Fruit fly (Drosophila melanogaster) whole organism, embryonic: ENCODE data around the gene fd96Ca.

ENCODE experiments used
- CG10274 ChIP-seq: fragments of 200-800 bp; sonication (Bioruptor generic); optimal IDR thresholded peaks from 3 replicates; lab custom pipeline; 2017; ENCODE audit warnings: missing biosample characterization, mild to moderate bottlenecking, missing genetic modification characterization
- CG10321 ChIP-seq: fragments of 200-800 bp; sonication (Bioruptor generic); IDR thresholded peaks from 2 replicates; pipeline ENCODE4 v1.3.6; 2022; ENCODE audit warnings: missing biosample characterization, missing genetic modification characterization
- CG11456 ChIP-seq: fragments of 200-800 bp; sonication (Bioruptor generic); IDR thresholded peaks from 3 replicates; pipeline ENCODE4 v1.3.6; 2022; ENCODE audit warnings: missing biosample characterization, missing genetic modification characterization
- CG13624 ChIP-seq: fragments of 200-800 bp; sonication (Bioruptor generic); optimal IDR thresholded peaks from 2 replicates; lab custom pipeline; 2016; ENCODE audit warnings: missing biosample characterization, missing genetic modification characterization
- CG13775 ChIP-seq: fragments of 200-800 bp; sonication (Bioruptor generic); optimal IDR thresholded peaks from 3 replicates; lab custom pipeline; 2017; ENCODE audit warnings: missing biosample characterization, mild to moderate bottlenecking, missing genetic modification characterization
- CG15011 ChIP-seq: fragments of 200-800 bp; sonication (Bioruptor generic); optimal IDR thresholded peaks from 3 replicates; lab custom pipeline; 2018; ENCODE audit warnings: missing biosample characterization, mild to moderate bottlenecking, missing genetic modification characterization
- CG1529 ChIP-seq: fragments of 200-800 bp; sonication (Bioruptor generic); optimal IDR thresholded peaks from 3 replicates; lab custom pipeline; 2018; ENCODE audit warnings: missing biosample characterization, missing genetic modification characterization
- CG17359 ChIP-seq: fragments of 200-800 bp; sonication (Bioruptor generic); optimal IDR thresholded peaks from 3 replicates; lab custom pipeline; 2018; ENCODE audit warnings: missing biosample characterization, mild to moderate bottlenecking, missing genetic modification characterization, moderate library complexity
- CG17385 ChIP-seq: fragments of 200-800 bp; sonication (Bioruptor generic); optimal IDR thresholded peaks from 3 replicates; lab custom pipeline; 2018; ENCODE audit warnings: missing biosample characterization, mild to moderate bottlenecking, missing genetic modification characterization
- CG18011 ChIP-seq: fragments of 200-800 bp; sonication (Bioruptor generic); optimal IDR thresholded peaks from 2 replicates; lab custom pipeline; 2017; ENCODE audit warnings: missing biosample characterization, missing genetic modification characterization, mild to moderate bottlenecking, moderate library complexity, missing genotype
- CG18599 ChIP-seq: fragments of 200-800 bp; sonication (Bioruptor generic); optimal IDR thresholded peaks from 3 replicates; lab custom pipeline; 2017; ENCODE audit warnings: missing biosample characterization, missing genetic modification characterization, mild to moderate bottlenecking, moderate library complexity, missing genetic modification reagents
- CG2120 ChIP-seq: fragments of 200-800 bp; sonication (Bioruptor generic); optimal IDR thresholded peaks from 3 replicates; lab custom pipeline; 2016; ENCODE audit warnings: missing biosample characterization, missing genetic modification characterization
- CG3065 ChIP-seq: fragments of 200-800 bp; sonication (Bioruptor generic); optimal IDR thresholded peaks from 2 replicates; lab custom pipeline; 2016; ENCODE audit warnings: missing biosample characterization, missing genetic modification characterization
- CG3847 ChIP-seq: fragments of 200-800 bp; sonication (Bioruptor generic); IDR thresholded peaks from 2 replicates; pipeline ENCODE4 v1.3.6; 2022; ENCODE audit warnings: missing biosample characterization, missing genetic modification characterization
- CG4282 ChIP-seq: fragments of 200-800 bp; sonication (Bioruptor generic); optimal IDR thresholded peaks from 2 replicates; lab custom pipeline; 2016; ENCODE audit warnings: missing biosample characterization, missing genetic modification characterization
- CG4424 ChIP-seq: fragments of 200-800 bp; sonication (Bioruptor generic); optimal IDR thresholded peaks from 3 replicates; lab custom pipeline; 2016; ENCODE audit warnings: missing biosample characterization, missing genetic modification characterization
- CG6254 ChIP-seq: fragments of 200-800 bp; sonication (Bioruptor generic); optimal IDR thresholded peaks from 3 replicates; lab custom pipeline; 2017; ENCODE audit warnings: mild to moderate bottlenecking, missing biosample characterization, missing genetic modification reagents, missing genetic modification characterization
- CG6791 ChIP-seq: fragments of 200-800 bp; sonication (Bioruptor generic); IDR thresholded peaks from 3 replicates; pipeline ENCODE4 v1.3.6; 2022; ENCODE audit warnings: missing biosample characterization, missing genetic modification characterization; ENCODE audit not compliant: partially characterized antibody
- CG7963 ChIP-seq: fragments of 200-800 bp; sonication (Bioruptor generic); IDR thresholded peaks from 3 replicates; pipeline ENCODE4 v1.3.6; 2022; ENCODE audit warnings: missing biosample characterization, missing genetic modification characterization; ENCODE audit not compliant: partially characterized antibody
- CG8478 ChIP-seq: fragments of >200 bp; optimal IDR thresholded peaks from 2 replicates; lab custom pipeline; 2018
- CG9876 ChIP-seq: fragments of 200-800 bp; sonication (Bioruptor generic); optimal IDR thresholded peaks from 2 replicates; lab custom pipeline; 2016; ENCODE audit warnings: missing biosample characterization, missing genetic modification characterization
- H15 ChIP-seq: fragments of 200-800 bp; sonication (Bioruptor generic); IDR thresholded peaks from 3 replicates; pipeline ENCODE4 v1.3.6; 2022; ENCODE audit warnings: missing biosample characterization, missing genetic modification characterization
- HHEX ChIP-seq: fragments of 200-800 bp; sonication (Bioruptor generic); optimal IDR thresholded peaks from 3 replicates; lab custom pipeline; 2017; ENCODE audit warnings: missing biosample characterization, mild to moderate bottlenecking, missing genetic modification characterization, missing genetic modification reagents
- MTF-1 ChIP-seq: fragments of 200-800 bp; sonication (Bioruptor generic); optimal IDR thresholded peaks from 2 replicates; lab custom pipeline; 2018; ENCODE audit warnings: missing biosample characterization, mild to moderate bottlenecking, missing genetic modification characterization, borderline replicate concordance
- NFAT ChIP-seq: fragments of 200-800 bp; sonication (Bioruptor generic); IDR thresholded peaks from 2 replicates; pipeline ENCODE4 v1.3.6; 2022; ENCODE audit warnings: missing biosample characterization, missing genetic modification characterization
- PHDP ChIP-seq: fragments of 200-800 bp; sonication (Bioruptor generic); optimal IDR thresholded peaks from 3 replicates; lab custom pipeline; 2018; ENCODE audit warnings: missing biosample characterization, mild to moderate bottlenecking, missing genetic modification characterization, moderate library complexity
- Side ChIP-seq: fragments of 200-800 bp; sonication (Bioruptor generic); optimal IDR thresholded peaks from 2 replicates; lab custom pipeline; 2016; ENCODE audit warnings: missing biosample characterization, missing genetic modification characterization
- Six4 ChIP-seq: fragments of 200-800 bp; sonication (Bioruptor generic); optimal IDR thresholded peaks from 2 replicates; lab custom pipeline; 2016; ENCODE audit warnings: missing biosample characterization, missing genetic modification characterization
- Taf1 ChIP-seq: fragments of 200-800 bp; sonication (Bioruptor generic); IDR thresholded peaks from 2 replicates; pipeline ENCODE4 v1.3.6; 2022; ENCODE audit warnings: missing biosample characterization, missing genetic modification characterization
- ase ChIP-seq: fragments of 200-800 bp; sonication (Bioruptor generic); IDR thresholded peaks from 3 replicates; pipeline ENCODE4 v1.3.6; 2022; ENCODE audit warnings: missing biosample characterization, missing genetic modification characterization
- bcd ChIP-seq: fragments of 200-800 bp; sonication (Bioruptor generic); optimal IDR thresholded peaks from 2 replicates; lab custom pipeline; 2017; ENCODE audit warnings: missing biosample characterization, mild to moderate bottlenecking, missing genetic modification characterization
- bigmax ChIP-seq: fragments of 200-800 bp; sonication (Bioruptor generic); optimal IDR thresholded peaks from 2 replicates; lab custom pipeline; 2018; ENCODE audit warnings: missing biosample characterization, mild to moderate bottlenecking, missing genetic modification characterization
- cad ChIP-seq: fragments of >200 bp; optimal IDR thresholded peaks from 2 replicates; lab custom pipeline; 2017; ENCODE audit warnings: missing biosample characterization, missing genetic modification characterization
- chif ChIP-seq, 2 experiments: fragments of 200-800 bp; sonication (Bioruptor generic); optimal IDR thresholded peaks; 3 replicates each; lab custom pipeline; 2016; ENCODE audit warnings: missing biosample characterization in 2 of 2, missing genetic modification characterization in 2 of 2
- ci ChIP-seq: fragments of 200-800 bp; sonication (Bioruptor generic); IDR thresholded peaks from 3 replicates; pipeline ENCODE4 v1.3.6; 2022; ENCODE audit warnings: missing biosample characterization, missing genetic modification characterization
- corto ChIP-seq: fragments of 200-800 bp; sonication (Bioruptor generic); optimal IDR thresholded peaks from 2 replicates; lab custom pipeline; 2016; ENCODE audit warnings: missing biosample characterization, mild to moderate bottlenecking, missing genetic modification characterization, moderate library complexity
- croc ChIP-seq: fragments of 200-800 bp; sonication (Bioruptor generic); conservative IDR thresholded peaks from 3 replicates; pipeline ENCODE4 v1.3.6; 2022; ENCODE audit warnings: missing biosample characterization, missing genetic modification characterization
- dimm ChIP-seq: fragments of 200-800 bp; sonication (Bioruptor generic); IDR thresholded peaks from 2 replicates; pipeline ENCODE4 v1.3.6; 2022; ENCODE audit warnings: missing biosample characterization, missing genetic modification characterization
- dmrt11E ChIP-seq: fragments of 200-800 bp; sonication (Bioruptor generic); optimal IDR thresholded peaks from 3 replicates; lab custom pipeline; 2018; ENCODE audit warnings: missing biosample characterization, mild to moderate bottlenecking, missing genetic modification characterization, moderate library complexity
- exex ChIP-seq: fragments of 200-800 bp; sonication (Bioruptor generic); optimal IDR thresholded peaks from 4 replicates; lab custom pipeline; 2018; ENCODE audit warnings: missing biosample characterization, mild to moderate bottlenecking, missing genetic modification characterization, moderate library complexity
- gem ChIP-seq: fragments of 200-800 bp; sonication (Bioruptor generic); optimal IDR thresholded peaks from 2 replicates; lab custom pipeline; 2019; ENCODE audit warnings: missing biosample characterization, mild to moderate bottlenecking, missing genetic modification characterization, moderate library complexity
- gfzf ChIP-seq: fragments of 200-800 bp; sonication (Bioruptor generic); optimal IDR thresholded peaks from 2 replicates; lab custom pipeline; 2016; ENCODE audit warnings: missing biosample characterization, mild to moderate bottlenecking, missing genetic modification characterization, moderate library complexity
- otp ChIP-seq: fragments of 200-800 bp; sonication (Bioruptor generic); IDR thresholded peaks from 3 replicates; pipeline ENCODE4, ENCODE4 v1.3.6; 2022; ENCODE audit warnings: missing biosample characterization, missing genetic modification characterization
- prd ChIP-seq, 3 experiments: fragments of >200 bp in 2 of 3; fragments of 200-800 bp in 1 of 3; sonication (Bioruptor generic) in 1 of 3; optimal IDR thresholded peaks in 2 of 3; IDR thresholded peaks in 1 of 3; 2 replicates in 2 of 3; 3 replicates in 1 of 3; pipeline versions ENCODE4 v1.3.6 to Lab custom; 2017 to 2022; ENCODE audit warnings: missing biosample characterization in 1 of 3, missing genetic modification characterization in 1 of 3
- pum ChIP-seq: fragments of 200-800 bp; sonication (Bioruptor generic); optimal IDR thresholded peaks from 2 replicates; lab custom pipeline; 2016; ENCODE audit warnings: missing biosample characterization, missing genetic modification characterization
- ranshi ChIP-seq: fragments of 200-800 bp; sonication (Bioruptor generic); IDR thresholded peaks from 2 replicates; pipeline ENCODE4 v1.3.6; 2022; ENCODE audit warnings: missing biosample characterization, missing genetic modification characterization
- row ChIP-seq: fragments of 200-800 bp; sonication (Bioruptor generic); IDR thresholded peaks from 3 replicates; pipeline ENCODE4 v1.3.6; 2022; ENCODE audit warnings: missing biosample characterization, missing genetic modification characterization
- seq ChIP-seq: fragments of 200-800 bp; sonication (Bioruptor generic); IDR thresholded peaks from 2 replicates; pipeline ENCODE4 v1.3.6; 2022; ENCODE audit warnings: missing biosample characterization, missing genetic modification characterization
- trem ChIP-seq: fragments of 200-800 bp; optimal IDR thresholded peaks from 3 replicates; lab custom pipeline; 2019; ENCODE audit warnings: missing biosample characterization, mild to moderate bottlenecking, missing genetic modification characterization, moderate library complexity
- zfh2 ChIP-seq: fragments of 200-800 bp; sonication (Bioruptor generic); optimal IDR thresholded peaks from 2 replicates; lab custom pipeline; 2016; ENCODE audit warnings: missing biosample characterization, missing genetic modification characterization

The fd96Ca gene

dm6 chr3R:25049742-25050517 lies 32.6 kb upstream of the fd96Ca start (continued):
- no peak for TF ChIP-seq bcd
- no peak for TF ChIP-seq CG1529 (GFP tag; lab: Kevin White, UChicago)
- TF ChIP-seq Taf1 = no peak
- no peak for TF ChIP-seq CG9876 (GFP tag; lab: Kevin White, UChicago)
- TF ChIP-seq Side = no peak
- TF ChIP-seq CG13775 = no peak
- peak; percentile 88 for TF ChIP-seq exex (tag; lab: Kevin White, UChicago)
- no peak for TF ChIP-seq CG13624 (GFP tag; lab: Kevin White, UChicago)
- no peak for TF ChIP-seq CG2120 (GFP tag; lab: Kevin White, UChicago)
- TF ChIP-seq Six4 = no peak
- no peak for TF ChIP-seq CG15011 (GFP tag; lab: Kevin White, UChicago)
- peak; percentile 58 for TF ChIP-seq corto (GFP tag; lab: Kevin White, UChicago)
- TF ChIP-seq trem (tag; lab: Kevin White, UChicago) = peak; percentile 48
- peak; percentile 42 for TF ChIP-seq PHDP (tag; lab: Kevin White, UChicago)
- TF ChIP-seq CG17359 = peak; percentile 13
- TF ChIP-seq H15 (GFP tag; lab: Robert Waterston, UW) = no peak
- no peak for TF ChIP-seq HHEX (GFP tag; lab: Kevin White, UChicago)
- TF ChIP-seq CG8478 = no peak
- TF ChIP-seq CG3065 (GFP tag; lab: Kevin White, UChicago) = no peak
- no peak for TF ChIP-seq CG6254 (GFP tag; lab: Kevin White, UChicago)
- no peak for TF ChIP-seq CG18599 (GFP tag; lab: Kevin White, UChicago)
- no peak for TF ChIP-seq croc (GFP tag; lab: Robert Waterston, UW)
- no peak for TF ChIP-seq prd (optimal IDR thresholded peaks at IDR 0.05; lab: Kevin White, UChicago)
- TF ChIP-seq prd (GFP tag; IDR thresholded peaks at IDR 0.05; lab: Robert Waterston, UW) = no peak
- no peak for TF ChIP-seq dimm (GFP tag; lab: Robert Waterston, UW)
- TF ChIP-seq CG4424 (GFP tag; lab: Kevin White, UChicago) = no peak
- no peak for TF ChIP-seq ase
- no peak for TF ChIP-seq otp (GFP tag; lab: Robert Waterston, UW)
- no peak for TF ChIP-seq CG7963 (GFP tag; lab: Robert Waterston, UW)
- TF ChIP-seq seq = no peak
- TF ChIP-seq CG6791 (GFP tag; lab: Robert Waterston, UW) = no peak
- TF ChIP-seq gfzf (GFP tag; lab: Kevin White, UChicago) = peak; percentile 49
- no peak for TF ChIP-seq row (GFP tag; lab: Robert Waterston, UW)
- TF ChIP-seq zfh2 (GFP tag; lab: Kevin White, UChicago) = no peak
- no peak for TF ChIP-seq ci (GFP tag; lab: Robert Waterston, UW)
- TF ChIP-seq CG17385 (GFP tag; lab: Kevin White, UChicago) = no peak
- TF ChIP-seq cad (GFP tag; lab: Kevin White, UChicago) = no peak
- TF ChIP-seq CG10274 (GFP tag; lab: Kevin White, UChicago) = no peak
- no peak for TF ChIP-seq bigmax (GFP tag; lab: Kevin White, UChicago)
- no peak for TF ChIP-seq CG10321 (GFP tag; lab: Robert Waterston, UW)
- TF ChIP-seq gem (tag; lab: Kevin White, UChicago) = no peak
- TF ChIP-seq ranshi (GFP tag; lab: Robert Waterston, UW) = no peak
- TF ChIP-seq chif (GFP tag; optimal IDR thresholded peaks at IDR 0.05; lab: Kevin White, UChicago) = no peak
- TF ChIP-seq CG3847 (GFP tag; lab: Robert Waterston, UW) = no peak
- TF ChIP-seq CG18011 (GFP tag; lab: Kevin White, UChicago) = no peak
- TF ChIP-seq CG11456 (GFP tag; lab: Robert Waterston, UW) = no peak
- no peak for TF ChIP-seq pum (GFP tag; lab: Kevin White, UChicago)
- TF ChIP-seq MTF-1 (GFP tag; lab: Kevin White, UChicago) = peak; percentile 24
- no peak for TF ChIP-seq NFAT
- TF ChIP-seq dmrt11E (tag; lab: Kevin White, UChicago) = no peak
- TF ChIP-seq CG4282 = no peak
